Fruit fly (Drosophila melanogaster) whole organism, embryonic: ENCODE results near the gene RpS20.

Experiments used
- Antp ChIP-seq: fragments of 200-800 bp; sonication (Bioruptor generic); optimal IDR thresholded peaks from 3 replicates; lab custom pipeline; 2016; ENCODE audit warnings: missing biosample characterization, missing genetic modification characterization
- Atf3 ChIP-seq: fragments of 200-800 bp; sonication (Bioruptor generic); optimal IDR thresholded peaks from 3 replicates; lab custom pipeline; 2016; ENCODE audit warnings: missing biosample characterization, missing genetic modification characterization
- C15 ChIP-seq: fragments of 200-800 bp; sonication (Bioruptor generic); IDR thresholded peaks from 3 replicates; pipeline ENCODE4 v1.3.6; 2022; ENCODE audit warnings: missing biosample characterization, missing genetic modification characterization
- CG1024 ChIP-seq: fragments of 200-800 bp; sonication (Bioruptor generic); IDR thresholded peaks from 2 replicates; pipeline ENCODE4 v1.3.6; 2022; ENCODE audit warnings: missing biosample characterization, missing genetic modification characterization
- CG11456 ChIP-seq: fragments of 200-800 bp; sonication (Bioruptor generic); IDR thresholded peaks from 3 replicates; pipeline ENCODE4 v1.3.6; 2022; ENCODE audit warnings: missing biosample characterization, missing genetic modification characterization
- CG13296 ChIP-seq: fragments of 200-800 bp; sonication (Bioruptor generic); optimal IDR thresholded peaks from 3 replicates; lab custom pipeline; 2018; ENCODE audit warnings: missing biosample characterization, mild to moderate bottlenecking, missing genetic modification characterization
- CG14710 ChIP-seq: fragments of 200-800 bp; sonication (Bioruptor generic); optimal IDR thresholded peaks from 3 replicates; lab custom pipeline; 2019; ENCODE audit warnings: missing biosample characterization, mild to moderate bottlenecking, missing genetic modification characterization, moderate library complexity
- CG14965 ChIP-seq: fragments of 200-800 bp; sonication (Bioruptor generic); optimal IDR thresholded peaks from 2 replicates; lab custom pipeline; 2016; ENCODE audit warnings: missing biosample characterization, missing genetic modification characterization, borderline replicate concordance
- CG17328 ChIP-seq: fragments of 200-800 bp; sonication (Bioruptor generic); IDR thresholded peaks from 2 replicates; pipeline ENCODE4 v1.3.6; 2022; ENCODE audit warnings: missing biosample characterization, missing genetic modification characterization
- CG30431 ChIP-seq: fragments of 200-800 bp; sonication (Bioruptor generic); optimal IDR thresholded peaks from 2 replicates; lab custom pipeline; 2017; ENCODE audit warnings: missing biosample characterization, missing genetic modification characterization
- CG31224 ChIP-seq: fragments of 200-800 bp; sonication (Bioruptor generic); IDR thresholded peaks from 2 replicates; pipeline ENCODE4 v1.3.6; 2022; ENCODE audit warnings: missing biosample characterization, missing genetic modification characterization
- CG4328 ChIP-seq: fragments of 200-800 bp; sonication (Bioruptor generic); optimal IDR thresholded peaks from 3 replicates; lab custom pipeline; 2017; ENCODE audit warnings: missing biosample characterization, missing genetic modification reagents, missing genetic modification characterization
- CG6689 ChIP-seq: fragments of 200-800 bp; sonication (Bioruptor generic); IDR thresholded peaks from 2 replicates; pipeline ENCODE4 v1.3.6; 2022; ENCODE audit warnings: missing biosample characterization, missing genetic modification characterization
- CG7556 ChIP-seq: fragments of 200-800 bp; sonication (Bioruptor generic); optimal IDR thresholded peaks from 2 replicates; lab custom pipeline; 2017; ENCODE audit warnings: missing biosample characterization, mild to moderate bottlenecking, missing genetic modification characterization
- CG8089 ChIP-seq: fragments of 200-800 bp; sonication (Bioruptor generic); optimal IDR thresholded peaks from 3 replicates; lab custom pipeline; 2016; ENCODE audit warnings: missing biosample characterization, missing genetic modification characterization
- Dad ChIP-seq: fragments of 200-800 bp; sonication (Bioruptor generic); optimal IDR thresholded peaks from 3 replicates; lab custom pipeline; 2016; ENCODE audit warnings: missing biosample characterization, missing genetic modification characterization
- Doc3 ChIP-seq: fragments of 200-800 bp; sonication (Bioruptor generic); IDR thresholded peaks from 3 replicates; pipeline ENCODE4 v1.3.6; 2022; ENCODE audit warnings: missing biosample characterization, missing genetic modification characterization; ENCODE audit not compliant: partially characterized antibody
- Dp ChIP-seq: fragments of 200-800 bp; sonication (Bioruptor generic); optimal IDR thresholded peaks from 2 replicates; lab custom pipeline; 2018; ENCODE audit warnings: missing biosample characterization, mild to moderate bottlenecking, missing genetic modification characterization, moderate library complexity
- Elba2 ChIP-seq: fragments of 200-800 bp; sonication (Bioruptor generic); optimal IDR thresholded peaks from 3 replicates; lab custom pipeline; 2016; ENCODE audit warnings: missing biosample characterization, missing genetic modification characterization
- HHEX ChIP-seq: fragments of 200-800 bp; sonication (Bioruptor generic); optimal IDR thresholded peaks from 3 replicates; lab custom pipeline; 2017; ENCODE audit warnings: missing biosample characterization, mild to moderate bottlenecking, missing genetic modification characterization, missing genetic modification reagents
- Meics ChIP-seq: fragments of 200-800 bp; sonication (Bioruptor generic); optimal IDR thresholded peaks from 2 replicates; lab custom pipeline; 2017; ENCODE audit warnings: missing biosample characterization, mild to moderate bottlenecking, missing genetic modification characterization
- Pdp1 ChIP-seq, 2 experiments: fragments of 200-800 bp; sonication (Bioruptor generic); optimal IDR thresholded peaks; 3 replicates each; lab custom pipeline; 2016; ENCODE audit warnings: missing biosample characterization in 2 of 2, missing genetic modification characterization in 2 of 2, mild to moderate bottlenecking in 1 of 2, moderate library complexity in 1 of 2
- Ptx1 ChIP-seq: fragments of 200-800 bp; sonication (Bioruptor generic); IDR thresholded peaks from 2 replicates; pipeline ENCODE4 v1.3.6; 2022; ENCODE audit warnings: missing biosample characterization, missing genetic modification characterization
- Sox102F ChIP-seq: fragments of 200-800 bp; sonication (Bioruptor generic); optimal IDR thresholded peaks from 2 replicates; lab custom pipeline; 2018; ENCODE audit warnings: missing biosample characterization, mild to moderate bottlenecking, missing genetic modification characterization, moderate library complexity
- Xrp1 ChIP-seq: fragments of 200-800 bp; sonication (Bioruptor generic); IDR thresholded peaks from 2 replicates; pipeline ENCODE4 v1.3.6; 2022; ENCODE audit warnings: missing biosample characterization, missing genetic modification characterization
- corto ChIP-seq: fragments of 200-800 bp; sonication (Bioruptor generic); optimal IDR thresholded peaks from 2 replicates; lab custom pipeline; 2016; ENCODE audit warnings: missing biosample characterization, mild to moderate bottlenecking, missing genetic modification characterization, moderate library complexity
- croc ChIP-seq: fragments of 200-800 bp; sonication (Bioruptor generic); conservative IDR thresholded peaks from 3 replicates; pipeline ENCODE4 v1.3.6; 2022; ENCODE audit warnings: missing biosample characterization, missing genetic modification characterization
- dmrt11E ChIP-seq: fragments of 200-800 bp; sonication (Bioruptor generic); optimal IDR thresholded peaks from 3 replicates; lab custom pipeline; 2018; ENCODE audit warnings: missing biosample characterization, mild to moderate bottlenecking, missing genetic modification characterization, moderate library complexity
- dpn ChIP-seq, 2 experiments: fragments of 200-800 bp; sonication (Bioruptor generic); optimal IDR thresholded peaks; 3 replicates each; lab custom pipeline; 2016; ENCODE audit warnings: missing biosample characterization in 2 of 2, missing genetic modification characterization in 2 of 2
- ken ChIP-seq: fragments of 200-800 bp; sonication (Bioruptor generic); IDR thresholded peaks from 3 replicates; pipeline ENCODE4 v1.3.6; 2022; ENCODE audit warnings: missing biosample characterization, missing genetic modification characterization
- lab ChIP-seq: fragments of 200-800 bp; sonication (Bioruptor generic); optimal IDR thresholded peaks from 3 replicates; lab custom pipeline; 2017; ENCODE audit warnings: missing biosample characterization, missing genetic modification characterization, mild to moderate bottlenecking, moderate library complexity, missing genetic modification reagents
- pho ChIP-seq: fragments of 200-800 bp; sonication (Bioruptor generic); optimal IDR thresholded peaks from 2 replicates; lab custom pipeline; 2016; ENCODE audit warnings: missing biosample characterization, missing genetic modification characterization
- run ChIP-seq: fragments of 200-800 bp; sonication (Bioruptor generic); optimal IDR thresholded peaks from 3 replicates; lab custom pipeline; 2018; ENCODE audit warnings: missing biosample characterization, mild to moderate bottlenecking, missing genetic modification characterization
- sc ChIP-seq, 3 experiments: fragments of >200 bp in 2 of 3; fragments of 200-800 bp in 1 of 3; sonication (Bioruptor generic) in 1 of 3; optimal IDR thresholded peaks; 2 replicates in 2 of 3; 3 replicates in 1 of 3; lab custom pipeline; 2017; ENCODE audit warnings: mild to moderate bottlenecking in 1 of 3, missing biosample characterization in 1 of 3, missing genetic modification characterization in 1 of 3, missing genetic modification reagents in 1 of 3
- sr ChIP-seq: fragments of 200-800 bp; sonication (Bioruptor generic); IDR thresholded peaks from 3 replicates; pipeline ENCODE4 v1.3.6; 2022; ENCODE audit warnings: missing biosample characterization, missing genetic modification characterization
- ssp ChIP-seq: fragments of 200-800 bp; sonication (Bioruptor generic); IDR thresholded peaks from 2 replicates; pipeline ENCODE4 v1.3.6; 2022; ENCODE audit warnings: missing biosample characterization, missing genetic modification characterization
- tio ChIP-seq: fragments of 200-800 bp; sonication (Bioruptor generic); optimal IDR thresholded peaks from 2 replicates; lab custom pipeline; 2017; ENCODE audit warnings: missing biosample characterization, missing genetic modification characterization, inconsistent platforms
- zen2 ChIP-seq: fragments of 200-800 bp; sonication (Bioruptor generic); IDR thresholded peaks from 3 replicates; pipeline ENCODE4 v1.3.6; 2022; ENCODE audit warnings: missing biosample characterization, missing genetic modification characterization; ENCODE audit not compliant: partially characterized antibody

RpS20 gene

DNA sequence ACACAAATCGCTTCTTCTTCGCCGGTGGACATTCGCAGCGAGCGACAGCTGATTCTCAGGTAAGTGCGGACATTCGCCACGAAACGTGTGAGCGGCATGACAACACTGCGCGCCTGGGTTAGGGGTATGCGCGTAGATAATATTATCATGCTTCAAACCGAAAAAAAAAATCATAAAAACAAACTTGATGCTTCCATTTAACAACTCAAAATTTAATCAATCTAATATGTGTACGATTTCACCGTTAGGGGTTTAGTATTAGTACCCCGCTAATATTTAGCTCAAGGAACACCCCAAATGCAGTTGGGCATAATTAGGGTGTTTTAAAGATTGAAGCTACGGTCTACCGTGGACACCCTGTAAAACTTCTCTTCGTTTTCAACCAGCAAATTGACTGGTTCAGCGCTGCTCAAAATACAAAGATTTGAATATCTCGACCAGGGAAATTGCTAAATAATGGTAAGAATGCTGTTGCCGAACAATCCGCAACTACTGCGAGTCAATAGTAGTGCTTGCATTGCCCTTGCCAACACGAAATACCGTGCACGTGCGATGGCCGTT is at the start of gene RpS20, which contains the start of gene CG17271 (continued):
- peak; percentile 67; the same call in 1 of the 3 replicates for TF ChIP-seq C15 (GFP tag; lab: Robert Waterston, UW)
- peak; percentile 92 for TF ChIP-seq Ptx1
- TF ChIP-seq CG11456 (GFP tag; lab: Robert Waterston, UW): peak; percentile 91
- TF ChIP-seq Antp (GFP tag; lab: Kevin White, UChicago): peak; percentile 97
- peak; percentile 95 to 97 for TF ChIP-seq dpn (GFP tag; optimal IDR thresholded peaks at IDR 0.05; lab: Kevin White, UChicago)
- peak; percentile 71 for TF ChIP-seq croc (GFP tag; lab: Robert Waterston, UW)
- TF ChIP-seq Atf3 (GFP tag; lab: Kevin White, UChicago): peak; percentile 90
- peak; percentile 91 to 95 for TF ChIP-seq Pdp1 (GFP tag; optimal IDR thresholded peaks at IDR 0.05; lab: Kevin White, UChicago)
- TF ChIP-seq zen2: no peak
- peak; percentile 85 for TF ChIP-seq CG7556 (GFP tag; lab: Kevin White, UChicago)
- TF ChIP-seq tio: peak; percentile 86
- TF ChIP-seq CG13296: peak; percentile 80
- peak; percentile 94 for TF ChIP-seq lab
- TF ChIP-seq dmrt11E (tag; lab: Kevin White, UChicago): peak; percentile 87
- peak; percentile 44 for TF ChIP-seq Dp (GFP tag; lab: Kevin White, UChicago)
- peak; percentile 69 for TF ChIP-seq CG14965
- TF ChIP-seq run (tag; lab: Kevin White, UChicago): peak; percentile 65
- peak; percentile 89 for TF ChIP-seq ken (GFP tag; lab: Robert Waterston, UW)
- peak; percentile 90 for TF ChIP-seq CG8089
- TF ChIP-seq CG30431 (GFP tag; lab: Kevin White, UChicago): peak; percentile 79
- peak; percentile 77 for TF ChIP-seq CG1024 (GFP tag; lab: Robert Waterston, UW)
- TF ChIP-seq Elba2: peak; percentile 35
- peak; percentile 96 for TF ChIP-seq CG14710 (tag; lab: Kevin White, UChicago)
- TF ChIP-seq pho (GFP tag; lab: Kevin White, UChicago): peak; percentile 95
- no peak for TF ChIP-seq Doc3
- TF ChIP-seq Sox102F: peak; percentile 89
- TF ChIP-seq HHEX (GFP tag; lab: Kevin White, UChicago): peak; percentile 81
- 0 out of 3 replicates have a peak, but pooled peaks have one; percentile 5 for TF ChIP-seq sr
- TF ChIP-seq CG17328 (GFP tag; lab: Robert Waterston, UW): peak; percentile 80
- peak; percentile 87 for TF ChIP-seq CG4328
- TF ChIP-seq sc (optimal IDR thresholded peaks at IDR 0.05; lab: Kevin White, UChicago): no peak
- peak; percentile 58 for TF ChIP-seq sc (GFP tag; optimal IDR thresholded peaks at IDR 0.05; lab: Kevin White, UChicago)
- TF ChIP-seq Meics (GFP tag; lab: Kevin White, UChicago): peak; percentile 88
- TF ChIP-seq CG6689 (GFP tag; lab: Robert Waterston, UW): peak; percentile 93
- peak; percentile 85 for TF ChIP-seq CG31224 (GFP tag; lab: Robert Waterston, UW)
- TF ChIP-seq ssp (GFP tag; lab: Robert Waterston, UW): peak; percentile 92
- TF ChIP-seq Xrp1 (GFP tag; lab: Robert Waterston, UW): peak; percentile 92

DNA sequence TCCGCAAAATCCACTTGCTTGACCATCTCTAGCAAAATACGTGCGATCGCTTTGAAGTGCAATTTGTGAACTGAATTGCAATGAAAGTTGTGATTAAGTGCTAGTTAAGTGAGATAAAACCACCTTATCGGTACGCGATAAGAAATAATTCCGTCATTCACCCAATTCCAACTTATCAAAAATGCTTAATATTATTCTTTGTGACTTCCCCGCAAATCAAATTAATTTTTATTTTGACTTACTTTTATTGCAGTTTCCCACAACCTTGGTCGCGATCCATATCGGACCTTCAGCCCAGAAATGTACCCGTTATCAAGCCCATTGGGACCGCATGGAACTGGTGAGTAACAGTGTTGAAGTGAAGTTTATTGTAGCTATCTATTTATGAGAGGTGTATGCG is 49.4 kb upstream of the RpS20 start, which contains the start of gene Takl1:
Takl1 (minus strand) TSS at position 59 of the 400 bp plus-strand sequence.
- TF ChIP-seq corto (peak; percentile 23), Dad (GFP tag; lab: Kevin White, UChicago) (no peak)
- TF ChIP-seq, all 482 proteins: peak for 1
